Worm (Caenorhabditis elegans): Measurements from ENCODE around the gene srd-65.

The srd-65 gene

ce11 chrIII:2258863-2259262, 35.0 kb upstream of the srd-65 start, which contains the start of gene fbxa-43:
Gene fbxa-43, minus strand, starts transcription at chrIII:2258963.
- no peak for TF ChIP-seq tbx-11 (GFP tag; IDR thresholded peaks at IDR 0.05)
- TF ChIP-seq hmbx-1 (tag; optimal IDR thresholded peaks at IDR 0.05): no peak
- no peak for TF ChIP-seq ceh-13 (GFP tag; optimal IDR thresholded peaks at IDR 0.05)
- no peak for TF ChIP-seq pes-1 (GFP tag; IDR thresholded peaks at IDR 0.05)
- TF ChIP-seq B0310.2 (tag; optimal IDR thresholded peaks at IDR 0.05): no peak
- TF ChIP-seq ceh-36 (tag; optimal IDR thresholded peaks at IDR 0.05): no peak
- TF ChIP-seq hmg-4 (GFP tag; optimal IDR thresholded peaks at IDR 0.05): no peak
- TF ChIP-seq scrt-1 (GFP tag; IDR thresholded peaks at IDR 0.05): no peak
- no peak for TF ChIP-seq hnd-1 (tag; optimal IDR thresholded peaks at IDR 0.05)
- TF ChIP-seq F13C5.2 (tag; optimal IDR thresholded peaks at IDR 0.05): no peak
- no peak for TF ChIP-seq ets-7 (tag; optimal IDR thresholded peaks at IDR 0.05)
- no peak for TF ChIP-seq tra-4 (tag; optimal IDR thresholded peaks at IDR 0.05)
- no peak for TF ChIP-seq flt-1 (GFP tag; IDR thresholded peaks at IDR 0.05)
- no peak for TF ChIP-seq aly-1 (tag; optimal IDR thresholded peaks at IDR 0.05)
- TF ChIP-seq ama-1 (optimal IDR thresholded peaks at IDR 0.05): no peak

- TF ChIP-seq tbx-37 (GFP tag; conservative IDR thresholded peaks at IDR 0.05): no peak
Observed at ce11 chrIII:2255522-2255921, 31.7 kb upstream of the srd-65 start, which contains the start of gene fbxa-71. Gene fbxa-71, plus strand, starts transcription at chrIII:2255822.

- TF ChIP-seq ceh-36 (tag; optimal IDR thresholded peaks at IDR 0.05) (no peak), ets-7 (tag; optimal IDR thresholded peaks at IDR 0.05) (no peak), B0310.2 (tag; optimal IDR thresholded peaks at IDR 0.05) (no peak), tbx-37 (GFP tag; conservative IDR thresholded peaks at IDR 0.05) (no peak), tbx-11 (GFP tag; IDR thresholded peaks at IDR 0.05) (no peak), hnd-1 (tag; optimal IDR thresholded peaks at IDR 0.05) (no peak), hmbx-1 (tag; optimal IDR thresholded peaks at IDR 0.05) (no peak), flt-1 (GFP tag; IDR thresholded peaks at IDR 0.05) (no peak), hmg-4 (GFP tag; optimal IDR thresholded peaks at IDR 0.05) (no peak), ceh-13 (GFP tag; optimal IDR thresholded peaks at IDR 0.05) (no peak), aly-1 (tag; optimal IDR thresholded peaks at IDR 0.05) (no peak), ama-1 (optimal IDR thresholded peaks at IDR 0.05) (no peak), pes-1 (GFP tag; IDR thresholded peaks at IDR 0.05) (no peak), tra-4 (tag; optimal IDR thresholded peaks at IDR 0.05) (no peak), F13C5.2 (tag; optimal IDR thresholded peaks at IDR 0.05) (no peak)
Observed at ce11 chrIII:2253027-2253499, 29.2 kb upstream of the srd-65 start, which contains the start of gene fbxa-73. Gene fbxa-73, plus strand, starts transcription at chrIII:2253449.

- TF ChIP-seq tbx-11 (GFP tag; IDR thresholded peaks at IDR 0.05) (no peak), hnd-1 (tag; optimal IDR thresholded peaks at IDR 0.05) (no peak)
Observed at ce11 chrIII:2251348-2251747, 27.5 kb upstream of the srd-65 start, which contains the start of gene fbxa-7. Gene fbxa-7, minus strand, starts transcription at chrIII:2251448.

ce11 chrIII:2245727-2246126, 21.9 kb upstream of the srd-65 start, which contains the start of gene srd-67:
Gene srd-67, minus strand, starts transcription at chrIII:2245827.
- TF ChIP-seq flt-1 (GFP tag; IDR thresholded peaks at IDR 0.05): no peak
- no peak for TF ChIP-seq tra-4 (tag; optimal IDR thresholded peaks at IDR 0.05)
- no peak for TF ChIP-seq ceh-36 (tag; optimal IDR thresholded peaks at IDR 0.05)
- no peak for TF ChIP-seq hmbx-1 (tag; optimal IDR thresholded peaks at IDR 0.05)
- TF ChIP-seq hmg-4 (GFP tag; optimal IDR thresholded peaks at IDR 0.05): no peak
- no peak for TF ChIP-seq ama-1 (optimal IDR thresholded peaks at IDR 0.05)
- no peak for TF ChIP-seq B0310.2 (tag; optimal IDR thresholded peaks at IDR 0.05)
- no peak for TF ChIP-seq scrt-1 (GFP tag; IDR thresholded peaks at IDR 0.05)

ce11 chrIII:2243617-2244016, 19.8 kb upstream of the srd-65 start:
- TF ChIP-seq ama-1 (optimal IDR thresholded peaks at IDR 0.05) (no peak), hmbx-1 (tag; optimal IDR thresholded peaks at IDR 0.05) (no peak), B0310.2 (tag; optimal IDR thresholded peaks at IDR 0.05) (no peak), hmg-4 (GFP tag; optimal IDR thresholded peaks at IDR 0.05) (no peak), tbx-11 (GFP tag; IDR thresholded peaks at IDR 0.05) (no peak), sea-1 (GFP tag; conservative IDR thresholded peaks at IDR 0.05) (no peak), ceh-36 (tag; optimal IDR thresholded peaks at IDR 0.05) (no peak), hnd-1 (tag; optimal IDR thresholded peaks at IDR 0.05) (no peak), tbx-37 (GFP tag; conservative IDR thresholded peaks at IDR 0.05) (no peak), ets-7 (tag; optimal IDR thresholded peaks at IDR 0.05) (no peak), F13C5.2 (tag; optimal IDR thresholded peaks at IDR 0.05) (no peak), tra-4 (tag; optimal IDR thresholded peaks at IDR 0.05) (no peak), pes-1 (GFP tag; IDR thresholded peaks at IDR 0.05) (no peak), aly-1 (tag; optimal IDR thresholded peaks at IDR 0.05) (no peak)

- TF ChIP-seq flt-1 (GFP tag; IDR thresholded peaks at IDR 0.05): no peak
- TF ChIP-seq hnd-1 (tag; optimal IDR thresholded peaks at IDR 0.05): no peak
- no peak for TF ChIP-seq ama-1 (optimal IDR thresholded peaks at IDR 0.05)
- no peak for TF ChIP-seq tra-4 (tag; optimal IDR thresholded peaks at IDR 0.05)
- no peak for TF ChIP-seq aly-1 (tag; optimal IDR thresholded peaks at IDR 0.05)
- TF ChIP-seq tbx-37 (GFP tag; conservative IDR thresholded peaks at IDR 0.05): no peak
- no peak for TF ChIP-seq F13C5.2 (tag; optimal IDR thresholded peaks at IDR 0.05)
- no peak for TF ChIP-seq ceh-36 (tag; optimal IDR thresholded peaks at IDR 0.05)
- TF ChIP-seq ets-7 (tag; optimal IDR thresholded peaks at IDR 0.05): no peak
Observed at ce11 chrIII:2240471-2240870, 16.6 kb upstream of the srd-65 start, which contains the start of gene srz-56. Gene srz-56, plus strand, starts transcription at chrIII:2240771.

ce11 chrIII:2239587-2240144, 15.8 kb upstream of the srd-65 start, which contains the start of gene C39B5.10:
Gene C39B5.10, minus strand, starts transcription at chrIII:2239637.
- no peak for TF ChIP-seq ama-1 (optimal IDR thresholded peaks at IDR 0.05)
- no peak for TF ChIP-seq tra-4 (tag; optimal IDR thresholded peaks at IDR 0.05)
- no peak for TF ChIP-seq hnd-1 (tag; optimal IDR thresholded peaks at IDR 0.05)
- TF ChIP-seq F13C5.2 (tag; optimal IDR thresholded peaks at IDR 0.05): no peak
- no peak for TF ChIP-seq ceh-13 (GFP tag; optimal IDR thresholded peaks at IDR 0.05)
